Worm (Caenorhabditis elegans) whole organism, young adult: ENCODE data around the gene str-238.

Experiments used
- B0035.1 ChIP-seq: sonication (generic microtip); optimal IDR thresholded peaks from 2 replicates; lab custom pipeline; 2016; ENCODE audit warnings: missing genetic modification characterization, mild to moderate bottlenecking, missing compliant biosample characterization, missing genotype, missing genetic modification reagents
- B0336.3 ChIP-seq: fragments of 200-800 bp; sonication (Bioruptor generic); IDR thresholded peaks from 2 replicates; pipeline ENCODE4 v1.3.6; 2022; ENCODE audit warnings: missing genetic modification characterization, missing compliant biosample characterization
- C06A6.2 ChIP-seq: fragments of 200-800 bp; sonication (Bioruptor generic); conservative IDR thresholded peaks from 2 replicates; pipeline ENCODE4 v1.3.6; 2022; ENCODE audit warnings: missing genetic modification characterization, missing compliant biosample characterization
- D2030.7 ChIP-seq: fragments of 200-800 bp; sonication (Bioruptor generic); IDR thresholded peaks from 2 replicates; pipeline ENCODE4 v1.3.6; 2022; ENCODE audit warnings: missing genetic modification reagents, missing genetic modification characterization, missing compliant biosample characterization
- F10E7.11 ChIP-seq: sonication (generic microtip); optimal IDR thresholded peaks from 2 replicates; lab custom pipeline; 2017; ENCODE audit warnings: mild to moderate bottlenecking, missing genetic modification characterization, moderate library complexity, missing compliant biosample characterization
- F39B2.1 ChIP-seq: fragments of 200-800 bp; sonication (Bioruptor generic); IDR thresholded peaks from 2 replicates; pipeline ENCODE4 v1.3.6; 2022; ENCODE audit warnings: missing genetic modification reagents, missing genetic modification characterization, missing compliant biosample characterization
- F49E8.2 ChIP-seq: sonication (generic microtip); optimal IDR thresholded peaks from 3 replicates; lab custom pipeline; 2017; ENCODE audit warnings: missing genetic modification characterization, mild to moderate bottlenecking, missing compliant biosample characterization, antibody characterized with exemption, moderate library complexity; ENCODE audit not compliant: insufficient read depth
- T07F8.4 ChIP-seq: sonication (generic microtip); optimal IDR thresholded peaks from 2 replicates; lab custom pipeline; 2016; ENCODE audit warnings: mild to moderate bottlenecking, missing genetic modification characterization, moderate library complexity, missing compliant biosample characterization
- Y53F4B.3 ChIP-seq: fragments of 200-800 bp; sonication (Bioruptor generic); IDR thresholded peaks from 2 replicates; pipeline ENCODE4 v1.3.6; 2022; ENCODE audit warnings: missing genetic modification reagents, missing genetic modification characterization, missing compliant biosample characterization
- Y56A3A.18 ChIP-seq: fragments of 200-800 bp; sonication (Bioruptor generic); IDR thresholded peaks from 2 replicates; pipeline ENCODE4 v1.3.6; 2022; ENCODE audit warnings: missing genetic modification reagents, missing genetic modification characterization, missing compliant biosample characterization
- Y67H2A.10 ChIP-seq: fragments of 200-800 bp; sonication (Bioruptor generic); conservative IDR thresholded peaks from 2 replicates; pipeline ENCODE4 v1.3.6; 2022; ENCODE audit warnings: missing genetic modification reagents, missing genetic modification characterization, missing compliant biosample characterization
- ZK185.1 ChIP-seq: sonication (generic microtip); optimal IDR thresholded peaks from 2 replicates; lab custom pipeline; 2016; ENCODE audit warnings: mild to moderate bottlenecking, missing genetic modification characterization, missing compliant biosample characterization; ENCODE audit not compliant: poor library complexity, severe bottlenecking
- ama-1 ChIP-seq, 3 experiments: fragments of 150-350 bp in 1 of 3; sonication (generic microtip) in 2 of 3; optimal IDR thresholded peaks; 2 replicates each; lab custom pipeline; 2014 to 2018; ENCODE audit warnings: missing biosample characterization in 2 of 3, missing genetic modification characterization in 2 of 3, missing genetic modification reagents in 2 of 3
- atf-7 ChIP-seq: sonication (generic microtip); optimal IDR thresholded peaks from 2 replicates; lab custom pipeline; 2017; ENCODE audit warnings: mild to moderate bottlenecking, missing genetic modification characterization, missing compliant biosample characterization
- attf-5 ChIP-seq: fragments of 200-800 bp; sonication (Bioruptor generic); optimal IDR thresholded peaks from 2 replicates; lab custom pipeline; 2018; ENCODE audit warnings: mild to moderate bottlenecking, missing genetic modification characterization, missing compliant biosample characterization
- bed-1 ChIP-seq: fragments of 200-800 bp; sonication (Bioruptor generic); IDR thresholded peaks from 2 replicates; pipeline ENCODE4 v1.3.6; 2022; ENCODE audit warnings: missing genetic modification reagents, missing genetic modification characterization, missing compliant biosample characterization
- ccch-3 ChIP-seq: fragments of 200-800 bp; sonication (Bioruptor generic); optimal IDR thresholded peaks from 2 replicates; lab custom pipeline; 2018; ENCODE audit warnings: mild to moderate bottlenecking, missing genetic modification characterization, missing compliant biosample characterization
- ceh-91 ChIP-seq: fragments of 200-800 bp; sonication (Bioruptor generic); IDR thresholded peaks from 2 replicates; pipeline ENCODE4 v1.3.6; 2022; ENCODE audit warnings: missing genetic modification reagents, missing genetic modification characterization, missing compliant biosample characterization
- die-1 ChIP-seq: sonication (generic microtip); optimal IDR thresholded peaks from 2 replicates; lab custom pipeline; 2016; ENCODE audit warnings: missing genotype, mild to moderate bottlenecking, missing genetic modification characterization, missing compliant biosample characterization
- dpl-1 ChIP-seq: fragments of 150-350 bp; optimal IDR thresholded peaks from 2 replicates; lab custom pipeline; 2014; ENCODE audit warnings: missing biosample characterization, missing genetic modification reagents, missing genetic modification characterization
- efl-1 ChIP-seq: fragments of 150-350 bp; optimal IDR thresholded peaks from 2 replicates; lab custom pipeline; 2014; ENCODE audit warnings: missing biosample characterization, missing genetic modification reagents, missing genetic modification characterization
- egl-44 ChIP-seq: fragments of 200-800 bp; sonication (Bioruptor generic); IDR thresholded peaks from 2 replicates; pipeline ENCODE4 v1.3.6; 2022; ENCODE audit warnings: missing genetic modification reagents, missing genetic modification characterization, missing compliant biosample characterization
- fkh-3 ChIP-seq: sonication (generic microtip); optimal IDR thresholded peaks from 2 replicates; lab custom pipeline; 2016; ENCODE audit warnings: mild to moderate bottlenecking, missing genetic modification characterization, missing compliant biosample characterization
- hlh-12 ChIP-seq: sonication (generic microtip); optimal IDR thresholded peaks from 2 replicates; lab custom pipeline; 2016; ENCODE audit warnings: missing genetic modification characterization, missing compliant biosample characterization
- hrde-1 ChIP-seq: sonication (generic microtip); optimal IDR thresholded peaks from 2 replicates; lab custom pipeline; 2016; ENCODE audit warnings: missing genetic modification characterization, mild to moderate bottlenecking, missing compliant biosample characterization, moderate library complexity, missing genotype, missing genetic modification reagents, borderline replicate concordance
- let-526 ChIP-seq: fragments of 200-800 bp; sonication (Bioruptor generic); IDR thresholded peaks from 2 replicates; pipeline ENCODE4 v1.3.6; 2022; ENCODE audit warnings: missing genetic modification reagents, missing genetic modification characterization, missing compliant biosample characterization
- lin-35 ChIP-seq, 3 experiments: fragments of 150-350 bp in 2 of 3; sonication (generic microtip) in 1 of 3; optimal IDR thresholded peaks; 2 replicates each; lab custom pipeline; 2014 to 2018; ENCODE audit warnings: missing biosample characterization in 3 of 3, missing genetic modification characterization in 3 of 3, missing genetic modification reagents in 3 of 3
- lir-1 ChIP-seq: fragments of 200-800 bp; sonication (Bioruptor generic); conservative IDR thresholded peaks from 2 replicates; pipeline ENCODE4 v1.3.6; 2022; ENCODE audit warnings: missing genetic modification reagents, missing genetic modification characterization, missing compliant biosample characterization
- lsl-1 ChIP-seq: fragments of 200-800 bp; sonication (Bioruptor generic); optimal IDR thresholded peaks from 2 replicates; lab custom pipeline; 2018; ENCODE audit warnings: mild to moderate bottlenecking, missing genetic modification characterization, moderate library complexity, missing compliant biosample characterization
- madf-6 ChIP-seq: fragments of 200-800 bp; sonication (Bioruptor generic); IDR thresholded peaks from 2 replicates; pipeline ENCODE4 v1.3.6; 2022; ENCODE audit warnings: missing genetic modification reagents, missing genetic modification characterization, missing compliant biosample characterization
- mel-28 ChIP-seq: sonication (generic microtip); optimal IDR thresholded peaks from 2 replicates; lab custom pipeline; 2016; ENCODE audit warnings: borderline replicate concordance, mild to moderate bottlenecking, missing genetic modification characterization, missing compliant biosample characterization
- mxl-1 ChIP-seq: sonication (generic microtip); optimal IDR thresholded peaks from 2 replicates; lab custom pipeline; 2016; ENCODE audit warnings: missing genetic modification characterization, missing compliant biosample characterization
- nfya-1 ChIP-seq: sonication (generic microtip); optimal IDR thresholded peaks from 2 replicates; lab custom pipeline; 2017; ENCODE audit warnings: antibody characterized with exemption, missing compliant biosample characterization, missing genetic modification characterization, borderline replicate concordance; ENCODE audit not compliant: insufficient read depth
- nfyb-1 ChIP-seq: fragments of 200-800 bp; sonication (Bioruptor generic); IDR thresholded peaks from 2 replicates; pipeline ENCODE4 v1.3.6; 2022; ENCODE audit warnings: missing genetic modification reagents, missing genetic modification characterization, missing compliant biosample characterization
- nhr-120 ChIP-seq: fragments of 200-800 bp; sonication (Bioruptor generic); IDR thresholded peaks from 2 replicates; pipeline ENCODE4 v1.3.6; 2022; ENCODE audit warnings: missing genetic modification characterization, missing compliant biosample characterization
- nhr-179 ChIP-seq: sonication (generic microtip); optimal IDR thresholded peaks from 2 replicates; lab custom pipeline; 2016; ENCODE audit warnings: mild to moderate bottlenecking, missing genetic modification characterization, missing compliant biosample characterization
- pha-4 ChIP-seq: fragments of 150-350 bp; sonication (generic microtip); optimal IDR thresholded peaks from 2 replicates; lab custom pipeline; 2014; ENCODE audit warnings: missing biosample characterization, missing genetic modification reagents, missing genetic modification characterization
- rcor-1 ChIP-seq: fragments of 200-800 bp; sonication (Bioruptor generic); IDR thresholded peaks from 2 replicates; pipeline ENCODE4 v1.3.6; 2022; ENCODE audit warnings: missing genetic modification reagents, missing genetic modification characterization, missing compliant biosample characterization
- sdz-38 ChIP-seq: sonication (generic microtip); optimal IDR thresholded peaks from 2 replicates; lab custom pipeline; 2016; ENCODE audit warnings: missing genotype, missing genetic modification characterization, missing compliant biosample characterization
- snpc-4 ChIP-seq, 5 experiments: fragments of 150-350 bp in 1 of 5; sonication (generic microtip) in 4 of 5; optimal IDR thresholded peaks; 2 replicates each; lab custom pipeline; 2014 to 2018; ENCODE audit warnings: missing genetic modification characterization in 5 of 5, missing biosample characterization in 3 of 5, antibody characterized with exemption in 2 of 5, mild to moderate bottlenecking in 2 of 5, missing compliant biosample characterization in 2 of 5, missing genotype in 2 of 5, moderate library complexity in 2 of 5, missing genetic modification reagents in 1 of 5
- sptf-2 ChIP-seq: fragments of 200-800 bp; sonication (Bioruptor generic); optimal IDR thresholded peaks from 2 replicates; lab custom pipeline; 2018; ENCODE audit warnings: mild to moderate bottlenecking, missing genetic modification characterization, missing compliant biosample characterization
- tbp1 ChIP-seq: fragments of 200-800 bp; sonication (Bioruptor generic); optimal IDR thresholded peaks from 2 replicates; lab custom pipeline; 2018; ENCODE audit warnings: mild to moderate bottlenecking, missing genetic modification characterization, missing compliant biosample characterization
- tbx-9 ChIP-seq: sonication (generic microtip); optimal IDR thresholded peaks from 2 replicates; lab custom pipeline; 2016; ENCODE audit warnings: borderline replicate concordance, missing genetic modification characterization, inconsistent platforms, missing compliant biosample characterization
- unc-130 ChIP-seq: sonication (generic microtip); optimal IDR thresholded peaks from 2 replicates; lab custom pipeline; 2016; ENCODE audit warnings: missing genetic modification reagents, missing genetic modification characterization, missing compliant biosample characterization
- ztf-18 ChIP-seq: sonication (generic microtip); optimal IDR thresholded peaks from 2 replicates; lab custom pipeline; 2016; ENCODE audit warnings: missing genotype, mild to moderate bottlenecking, missing genetic modification characterization, missing compliant biosample characterization
- ztf-28 ChIP-seq: fragments of 200-800 bp; sonication (Bioruptor generic); IDR thresholded peaks from 2 replicates; pipeline ENCODE4 v1.3.6; 2022; ENCODE audit warnings: missing genetic modification reagents, missing genetic modification characterization, missing compliant biosample characterization

The str-238 gene

ce11 chrV:762340-762739, 2.5 kb upstream of the str-238 start, which contains the start of gene srp-2:
TSS of gene srp-2 (plus strand) at chrV:762640.
- no peak for TF ChIP-seq ZK185.1 (tag; lab: Kevin White, UChicago)
- no peak for TF ChIP-seq mxl-1
- TF ChIP-seq die-1 (tag; lab: Kevin White, UChicago) = no peak
- TF ChIP-seq ztf-18 (tag; lab: Kevin White, UChicago) = no peak
- no peak for TF ChIP-seq unc-130
- no peak for TF ChIP-seq atf-7
- no peak for TF ChIP-seq F10E7.11 (tag; lab: Kevin White, UChicago)
- TF ChIP-seq T07F8.4 (tag; lab: Kevin White, UChicago) = no peak
- TF ChIP-seq bed-1 = no peak
- TF ChIP-seq tbx-9 (tag; lab: Kevin White, UChicago) = no peak
- no peak for TF ChIP-seq madf-6 (GFP tag; lab: Robert Waterston, UW)
- TF ChIP-seq pha-4 (tag; lab: Kevin White, UChicago) = no peak
- TF ChIP-seq dpl-1 = no peak
- no peak for TF ChIP-seq Y56A3A.18
- no peak for TF ChIP-seq attf-5 (GFP tag; lab: Kevin White, UChicago)
- no peak for TF ChIP-seq ama-1 (optimal IDR thresholded peaks at IDR 0.05; lab: Kevin White, UChicago)
- no peak for TF ChIP-seq ama-1 (GFP tag; optimal IDR thresholded peaks at IDR 0.05; lab: Kevin White, UChicago)
- no peak for TF ChIP-seq ccch-3 (GFP tag; lab: Kevin White, UChicago)
- no peak for TF ChIP-seq hrde-1

DNA sequence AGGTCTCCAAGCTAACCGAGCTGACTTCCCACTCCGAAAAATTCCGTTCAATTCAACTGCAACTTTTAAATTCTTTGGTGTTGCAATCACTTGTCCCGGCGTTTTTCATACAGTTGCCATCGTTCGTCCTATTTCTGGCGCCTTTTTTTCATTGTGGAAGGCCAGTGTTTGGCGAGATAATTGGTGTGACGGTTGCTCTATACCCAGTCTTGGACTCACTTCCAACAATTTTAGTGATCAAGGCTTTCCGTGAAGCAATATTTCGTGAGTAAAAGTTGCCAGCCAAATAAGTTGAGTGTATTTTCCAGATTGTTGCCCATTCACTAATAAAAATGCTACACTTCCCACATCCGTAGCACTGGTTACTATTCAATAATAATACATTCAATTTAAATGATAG, 7.4 kb downstream of the str-238 start:
- no peak for TF ChIP-seq B0336.3 (GFP tag; lab: Robert Waterston, UW)
- no peak for TF ChIP-seq sdz-38 (tag; lab: Kevin White, UChicago)
- TF ChIP-seq D2030.7 (GFP tag; lab: Robert Waterston, UW) = no peak
- TF ChIP-seq rcor-1 = no peak
- TF ChIP-seq lir-1 (GFP tag; lab: Robert Waterston, UW) = no peak
- no peak for TF ChIP-seq snpc-4 (GFP tag; optimal IDR thresholded peaks at IDR 0.05; lab: Kevin White, UChicago)
- TF ChIP-seq snpc-4 (tag; optimal IDR thresholded peaks at IDR 0.05; lab: Kevin White, UChicago) = no peak
- TF ChIP-seq F39B2.1 (GFP tag; lab: Robert Waterston, UW) = no peak
- TF ChIP-seq F10E7.11 (tag; lab: Kevin White, UChicago) = no peak
- no peak for TF ChIP-seq sptf-2 (GFP tag; lab: Kevin White, UChicago)
- TF ChIP-seq Y53F4B.3 = no peak
- no peak for TF ChIP-seq ztf-28
- no peak for TF ChIP-seq B0035.1
- no peak for TF ChIP-seq fkh-3
- no peak for TF ChIP-seq egl-44 (GFP tag; lab: Robert Waterston, UW)
- TF ChIP-seq lsl-1 (GFP tag; lab: Kevin White, UChicago) = no peak
- TF ChIP-seq mel-28 (tag; lab: Kevin White, UChicago) = no peak
- no peak for TF ChIP-seq nfya-1 (tag; lab: Kevin White, UChicago)

DNA sequence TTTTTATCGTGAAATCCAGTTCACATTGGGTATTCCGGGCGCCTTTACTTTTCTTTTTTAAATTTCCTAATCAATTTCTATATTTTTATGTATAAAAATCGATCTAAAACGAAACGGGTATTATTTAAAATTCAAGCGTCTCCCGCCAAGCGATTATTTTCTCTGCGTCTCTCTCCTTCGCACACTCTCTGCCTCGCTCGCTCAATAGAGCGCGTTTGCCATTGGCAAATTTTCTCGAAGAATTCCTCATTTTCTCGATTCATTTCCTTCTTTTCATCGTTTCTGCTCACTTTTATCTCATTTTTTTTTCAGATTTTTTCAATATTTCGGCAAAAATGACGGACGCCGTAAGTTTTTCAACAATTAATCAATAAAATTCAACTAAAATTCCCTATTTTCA, 8.4 kb downstream of the str-238 start, which contains the start of gene sti-1:
TSS of gene sti-1 (plus strand) at position 263 of the 400 bp plus-strand sequence.
- TF ChIP-seq ztf-28 (no peak), nhr-179 (tag; lab: Kevin White, UChicago) (no peak), rcor-1 (peak; percentile 64; the same call in 1 of the 2 replicates), let-526 (GFP tag; lab: Robert Waterston, UW) (no peak), nhr-120 (GFP tag; lab: Robert Waterston, UW) (no peak), Y67H2A.10 (GFP tag; lab: Robert Waterston, UW) (no peak), C06A6.2 (no peak), nfyb-1 (GFP tag; lab: Robert Waterston, UW) (peak; percentile 44; the same call in 1 of the 2 replicates), snpc-4 (GFP tag; optimal IDR thresholded peaks at IDR 0.05; lab: Kevin White, UChicago) (no peak), snpc-4 (tag; optimal IDR thresholded peaks at IDR 0.05; lab: Kevin White, UChicago) (peak in 3 of 4 experiments; percentile 23 to 65 (median 61)), tbp1 (peak; percentile 55), lin-35 (GFP tag; optimal IDR thresholded peaks at IDR 0.05; lab: Kevin White, UChicago) (peak; percentile 39 to 85 (median 72)), hlh-12 (tag; lab: Kevin White, UChicago) (no peak), efl-1 (peak; percentile 92), F49E8.2 (no peak), die-1 (tag; lab: Kevin White, UChicago) (no peak), ceh-91 (peak; percentile 47), attf-5 (GFP tag; lab: Kevin White, UChicago) (no peak)
